Fruit fly (Drosophila melanogaster): ENCODE measurements around the gene CG31365.

DNA sequence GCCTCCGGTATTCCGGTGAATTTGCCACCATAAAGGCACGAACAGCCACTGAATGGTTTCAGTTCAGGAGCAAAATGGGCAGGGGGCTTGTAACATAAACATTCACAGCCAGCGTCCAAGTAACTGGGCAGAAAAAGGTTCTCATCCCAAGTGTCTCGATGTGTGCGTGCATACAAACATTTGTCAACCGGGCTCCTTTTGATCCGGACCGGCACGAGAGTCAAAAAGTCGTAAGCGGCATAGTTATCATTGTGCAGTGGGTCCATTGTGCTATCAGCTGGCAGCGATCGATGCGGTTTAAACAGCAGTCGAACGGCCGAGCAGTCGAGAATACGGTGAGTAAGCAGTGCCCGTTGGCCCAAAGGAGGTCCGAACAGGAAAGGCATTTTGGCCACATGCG, 19.5 kb upstream of the CG31365 start:
- no peak for TF ChIP-seq EcR (GFP tag; optimal IDR thresholded peaks at IDR 0.05)
- no peak for TF ChIP-seq CG13204 (GFP tag; optimal IDR thresholded peaks at IDR 0.05)
- TF ChIP-seq Pif1B (GFP tag; optimal IDR thresholded peaks at IDR 0.05) = no peak
- no peak for TF ChIP-seq Ets98B (GFP tag; IDR thresholded peaks at IDR 0.05)
- TF ChIP-seq Pif1A (GFP tag; optimal IDR thresholded peaks at IDR 0.05) = no peak

Data from whole organism, pupa.